Fruit fly (Drosophila melanogaster) whole organism, pupa: ENCODE results near the gene CG33337.

Experiments
- CG10348 ChIP-seq: fragments of 200-800 bp; sonication (Bioruptor generic); IDR thresholded peaks from 2 replicates; pipeline ENCODE4 v1.3.6; 2022; ENCODE audit warnings: missing biosample characterization, missing genetic modification characterization
- CG12605 ChIP-seq: fragments of 200-800 bp; sonication (Bioruptor generic); IDR thresholded peaks from 2 replicates; pipeline ENCODE4 v1.3.6; 2022; ENCODE audit warnings: missing biosample characterization, missing genetic modification characterization
- CG17806 ChIP-seq: fragments of 200-800 bp; sonication (Bioruptor generic); optimal IDR thresholded peaks from 2 replicates; lab custom pipeline; 2018; ENCODE audit warnings: missing biosample characterization, mild to moderate bottlenecking, missing genetic modification characterization, moderate library complexity
- CG32121 ChIP-seq: fragments of 200-800 bp; sonication (Bioruptor generic); IDR thresholded peaks from 2 replicates; pipeline ENCODE4 v1.3.6; 2022; ENCODE audit warnings: missing biosample characterization, missing genetic modification characterization
- CG34367 ChIP-seq: fragments of 200-800 bp; sonication (Bioruptor generic); optimal IDR thresholded peaks from 2 replicates; lab custom pipeline; 2018; ENCODE audit warnings: missing biosample characterization, mild to moderate bottlenecking, missing genetic modification characterization
- CG8159 ChIP-seq: fragments of 200-800 bp; sonication (Bioruptor generic); optimal IDR thresholded peaks from 3 replicates; lab custom pipeline; 2018; ENCODE audit warnings: missing biosample characterization, mild to moderate bottlenecking, missing genetic modification characterization, moderate library complexity
- CG9948 ChIP-seq: fragments of 200-800 bp; sonication (Bioruptor generic); optimal IDR thresholded peaks from 2 replicates; lab custom pipeline; 2018; ENCODE audit warnings: missing biosample characterization, mild to moderate bottlenecking, missing genetic modification characterization, moderate library complexity
- D1 ChIP-seq: fragments of 200-800 bp; sonication (Bioruptor generic); optimal IDR thresholded peaks from 2 replicates; lab custom pipeline; 2018; ENCODE audit warnings: missing biosample characterization, mild to moderate bottlenecking, missing genetic modification characterization, moderate library complexity
- EcR ChIP-seq: fragments of 200-800 bp; sonication (Bioruptor generic); optimal IDR thresholded peaks from 3 replicates; lab custom pipeline; 2019; ENCODE audit warnings: missing biosample characterization, missing genetic modification characterization, mild to moderate bottlenecking, moderate library complexity, missing genetic modification reagents
- Pif1A ChIP-seq: fragments of 200-800 bp; sonication (Bioruptor generic); optimal IDR thresholded peaks from 3 replicates; lab custom pipeline; 2016; ENCODE audit warnings: missing biosample characterization, missing genetic modification characterization
- fd96Ca ChIP-seq: fragments of 200-800 bp; sonication (Bioruptor generic); IDR thresholded peaks from 3 replicates; pipeline ENCODE4 v1.3.6; 2022; ENCODE audit warnings: missing biosample characterization, missing genetic modification characterization
- gl ChIP-seq: fragments of 200-800 bp; sonication (Bioruptor generic); optimal IDR thresholded peaks from 2 replicates; lab custom pipeline; 2018; ENCODE audit warnings: missing biosample characterization, mild to moderate bottlenecking, missing genetic modification characterization
- rn ChIP-seq: fragments of 200-800 bp; sonication (Bioruptor generic); IDR thresholded peaks from 2 replicates; pipeline ENCODE4 v1.3.6; 2022; ENCODE audit warnings: missing biosample characterization, missing genetic modification characterization

dm6 chr3R:23556843-23557242 lies 35.7 kb downstream of the CG33337 start, which contains the start of gene CG10164:
- TF ChIP-seq rn (GFP tag; lab: Robert Waterston, UW) (no peak), CG34367 (tag; lab: Kevin White, UChicago) (no peak), D1 (no peak), gl (tag; lab: Kevin White, UChicago) (no peak), fd96Ca (no peak), CG12605 (GFP tag; lab: Robert Waterston, UW) (no peak), CG9948 (tag; lab: Kevin White, UChicago) (no peak), EcR (no peak), CG8159 (tag; lab: Kevin White, UChicago) (no peak), CG10348 (no peak), Pif1A (GFP tag; lab: Kevin White, UChicago) (no peak), CG32121 (GFP tag; lab: Robert Waterston, UW) (no peak), CG17806 (tag; lab: Kevin White, UChicago) (no peak)
